Fruit fly (Drosophila melanogaster) whole organism, embryonic: ENCODE results near the gene CG32793.

Experiments used
- CG1024 ChIP-seq: fragments of 200-800 bp; sonication (Bioruptor generic); IDR thresholded peaks from 2 replicates; pipeline ENCODE4 v1.3.6; 2022; ENCODE audit warnings: missing biosample characterization, missing genetic modification characterization
- CG10267 ChIP-seq: fragments of 200-800 bp; sonication (Bioruptor generic); optimal IDR thresholded peaks from 2 replicates; lab custom pipeline; 2018; ENCODE audit warnings: missing biosample characterization, mild to moderate bottlenecking, missing genetic modification characterization, moderate library complexity
- CG12942 ChIP-seq: fragments of 200-800 bp; sonication (Bioruptor generic); optimal IDR thresholded peaks from 3 replicates; lab custom pipeline; 2016; ENCODE audit warnings: missing biosample characterization, missing genetic modification characterization
- CG5180 ChIP-seq: fragments of 200-800 bp; sonication (Bioruptor generic); optimal IDR thresholded peaks from 3 replicates; lab custom pipeline; 2017; ENCODE audit warnings: missing biosample characterization, missing genetic modification characterization, mild to moderate bottlenecking, moderate library complexity, missing genetic modification reagents
- Gug ChIP-seq: fragments of 200-800 bp; sonication (Bioruptor generic); IDR thresholded peaks from 4 replicates; pipeline ENCODE4 v1.3.6; 2022; ENCODE audit warnings: missing biosample characterization, missing genetic modification characterization
- da ChIP-seq: fragments of 200-800 bp; sonication (Bioruptor generic); optimal IDR thresholded peaks from 2 replicates; lab custom pipeline; 2016; ENCODE audit warnings: missing biosample characterization, missing genetic modification characterization
- dimm ChIP-seq: fragments of 200-800 bp; sonication (Bioruptor generic); IDR thresholded peaks from 2 replicates; pipeline ENCODE4 v1.3.6; 2022; ENCODE audit warnings: missing biosample characterization, missing genetic modification characterization
- kah ChIP-seq: fragments of 200-800 bp; sonication (Bioruptor generic); optimal IDR thresholded peaks from 2 replicates; lab custom pipeline; 2018; ENCODE audit warnings: missing biosample characterization, mild to moderate bottlenecking, missing genetic modification characterization
- mam ChIP-seq: fragments of 200-800 bp; sonication (Bioruptor generic); optimal IDR thresholded peaks from 3 replicates; lab custom pipeline; 2016; ENCODE audit warnings: missing biosample characterization, missing genetic modification characterization

dm6 chrX:2945103-2945502 is 15.5 kb downstream of the CG32793 start, which contains the start of gene CG14423:
- TF ChIP-seq CG5180 (GFP tag; lab: Kevin White, UChicago): no peak
- no peak for TF ChIP-seq kah (GFP tag; lab: Kevin White, UChicago)
- TF ChIP-seq Gug (GFP tag; lab: Robert Waterston, UW): no peak
- TF ChIP-seq CG1024 (GFP tag; lab: Robert Waterston, UW): no peak
- TF ChIP-seq CG10267 (tag; lab: Kevin White, UChicago): no peak
- no peak for TF ChIP-seq dimm (GFP tag; lab: Robert Waterston, UW)
- TF ChIP-seq mam (GFP tag; lab: Kevin White, UChicago): no peak
- no peak for TF ChIP-seq da
- no peak for TF ChIP-seq CG12942 (GFP tag; lab: Kevin White, UChicago)
